Fruit fly (Drosophila melanogaster): ENCODE measurements around the gene CG1637.

dm6 chrX:10835631-10836030 is 42.1 kb downstream of the CG1637 start:
- TF ChIP-seq CG33017 (tag; optimal IDR thresholded peaks at IDR 0.05) (no peak), CG14711 (tag; optimal IDR thresholded peaks at IDR 0.05) (no peak), Mnt (GFP tag; optimal IDR thresholded peaks at IDR 0.05) (no peak), CG1620 (GFP tag; optimal IDR thresholded peaks at IDR 0.05) (no peak), bab1 (GFP tag; optimal IDR thresholded peaks at IDR 0.05) (no peak), CG7101 (tag; optimal IDR thresholded peaks at IDR 0.05) (no peak)
